Fruit fly (Drosophila melanogaster): ENCODE measurements around the gene CG11786.

Gene CG11786

dm6 chr3R:25046023-25046422, at the start of gene CG11786:
TSS of gene CG11786 (plus strand) at chr3R:25046323.
- no peak for TF ChIP-seq CG8478 (optimal IDR thresholded peaks at IDR 0.05)
- TF ChIP-seq CTCF (optimal IDR thresholded peaks at IDR 0.05) = no peak

- no peak for TF ChIP-seq CG8478 (optimal IDR thresholded peaks at IDR 0.05)
- no peak for TF ChIP-seq CTCF (optimal IDR thresholded peaks at IDR 0.05)
Measured at dm6 chr3R:24996502-24996901, 49.6 kb upstream of the CG11786 start.

- TF ChIP-seq CG8478 (optimal IDR thresholded peaks at IDR 0.05) (no peak), CTCF (optimal IDR thresholded peaks at IDR 0.05) (no peak)
Measured at dm6 chr3R:24997287-24997686, 48.8 kb upstream of the CG11786 start.

- TF ChIP-seq CTCF (optimal IDR thresholded peaks at IDR 0.05) (no peak), CG8478 (optimal IDR thresholded peaks at IDR 0.05) (no peak)
Measured at dm6 chr3R:24999575-24999974, 46.5 kb upstream of the CG11786 start.

dm6 chr3R:25002257-25002656, 43.9 kb upstream of the CG11786 start:
- no peak for TF ChIP-seq CTCF (optimal IDR thresholded peaks at IDR 0.05)
- no peak for TF ChIP-seq CG8478 (optimal IDR thresholded peaks at IDR 0.05)

dm6 chr3R:25004064-25004463, 42.1 kb upstream of the CG11786 start:
- TF ChIP-seq CTCF (optimal IDR thresholded peaks at IDR 0.05) (no peak), CG8478 (optimal IDR thresholded peaks at IDR 0.05) (no peak)

- no peak for TF ChIP-seq CTCF (optimal IDR thresholded peaks at IDR 0.05)
- no peak for TF ChIP-seq CG8478 (optimal IDR thresholded peaks at IDR 0.05)
Measured at dm6 chr3R:25004763-25005162, 41.4 kb upstream of the CG11786 start.

- TF ChIP-seq CG8478 (optimal IDR thresholded peaks at IDR 0.05) (no peak), CTCF (optimal IDR thresholded peaks at IDR 0.05) (no peak)
Measured at dm6 chr3R:25005748-25006147, 40.4 kb upstream of the CG11786 start.

dm6 chr3R:25009745-25010446, 36.2 kb upstream of the CG11786 start:
- TF ChIP-seq CTCF (optimal IDR thresholded peaks at IDR 0.05) = no peak

- TF ChIP-seq CG8478 (optimal IDR thresholded peaks at IDR 0.05) = no peak
- TF ChIP-seq CTCF (optimal IDR thresholded peaks at IDR 0.05) = no peak
Measured at dm6 chr3R:25012016-25012415, 34.1 kb upstream of the CG11786 start.

- TF ChIP-seq CTCF (optimal IDR thresholded peaks at IDR 0.05) = no peak
- TF ChIP-seq CG8478 (optimal IDR thresholded peaks at IDR 0.05) = no peak
Measured at dm6 chr3R:25023056-25023455, 23.1 kb upstream of the CG11786 start, which contains the start of gene beta4GalT7. TSS of gene beta4GalT7 (plus strand) at chr3R:25023256.

dm6 chr3R:25024895-25025557, 21.1 kb upstream of the CG11786 start, which contains the start of the genes EMC6 and Hr96:
TSS of gene EMC6 (minus strand) at chr3R:25025017.
TSS of gene Hr96 (plus strand) at chr3R:25025235.
- no peak for TF ChIP-seq CG8478 (optimal IDR thresholded peaks at IDR 0.05)
- TF ChIP-seq CTCF (optimal IDR thresholded peaks at IDR 0.05) = no peak

- TF ChIP-seq CG8478 (optimal IDR thresholded peaks at IDR 0.05) (no peak), CTCF (optimal IDR thresholded peaks at IDR 0.05) (no peak)
Measured at dm6 chr3R:25027281-25028219, 18.6 kb upstream of the CG11786 start.

- no peak for TF ChIP-seq CTCF (optimal IDR thresholded peaks at IDR 0.05)
- TF ChIP-seq CG8478 (optimal IDR thresholded peaks at IDR 0.05) = no peak
Measured at dm6 chr3R:25032686-25033085, 13.4 kb upstream of the CG11786 start.

dm6 chr3R:25033142-25033586, 13.0 kb upstream of the CG11786 start, which contains the start of gene Smg6:
TSS of gene Smg6 (minus strand) at chr3R:25033465.
- peak in 1 of 2 experiments; percentile 18 for TF ChIP-seq CTCF (optimal IDR thresholded peaks at IDR 0.05)
- TF ChIP-seq CG8478 (optimal IDR thresholded peaks at IDR 0.05) = no peak

All from S2 (cell line).